Comparison of ENCODE assay signal across 1 fruit fly cellular context in the genomic region with DNA sequence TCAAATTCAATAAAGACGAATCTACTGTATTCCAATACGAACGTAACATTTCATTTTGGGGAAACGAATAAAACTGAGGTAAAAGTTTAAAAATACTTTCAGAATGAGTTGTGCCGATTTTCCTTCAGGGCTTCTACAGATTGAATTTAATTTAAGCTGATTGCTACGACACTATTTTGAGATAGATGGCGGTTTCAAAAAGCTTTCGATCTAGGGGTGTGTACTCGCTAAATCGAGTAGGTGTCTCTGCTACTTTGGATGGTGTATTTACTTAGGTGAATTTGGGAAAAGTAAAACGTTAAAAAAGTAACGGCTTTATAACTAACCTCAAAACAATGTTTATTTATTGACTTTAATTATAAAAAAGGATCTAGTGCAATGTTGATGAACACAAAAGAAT.
A peak's percentile ranks its signal among the peaks of the same experiment; 100 is the strongest.
TF ChIP-seq lines count a peak whose summit lies in the region.

No protein-coding gene starts in this region.

TF ChIP-seq in whole organism, embryonic, 481 proteins besides CTCF, POLR2A, EP300 and RAD21 (continued from another document):
- TF ChIP-seq croc (GFP tag; conservative IDR thresholded peaks at IDR 0.05; lab: Robert Waterston, UW) (no peak), Med (GFP tag; lab: Kevin White, UChicago) (no peak), CG15269 (tag; optimal IDR thresholded peaks at IDR 0.05; lab: Kevin White, UChicago) (no peak), HmgD (GFP tag; optimal IDR thresholded peaks at IDR 0.05; lab: Kevin White, UChicago) (peak; percentile 20), oc (tag; optimal IDR thresholded peaks at IDR 0.05; lab: Kevin White, UChicago) (no peak), Pdp1 (GFP tag; optimal IDR thresholded peaks at IDR 0.05; lab: Kevin White, UChicago) (no peak), zfh1 (GFP tag; IDR thresholded peaks at IDR 0.05; lab: Robert Waterston, UW) (no peak), Dp (GFP tag; optimal IDR thresholded peaks at IDR 0.05; lab: Kevin White, UChicago) (peak; percentile 53), CG10274 (GFP tag; optimal IDR thresholded peaks at IDR 0.05; lab: Kevin White, UChicago) (no peak), CG3995 (GFP tag; optimal IDR thresholded peaks at IDR 0.05; lab: Kevin White, UChicago) (no peak), CG4328 (GFP tag; optimal IDR thresholded peaks at IDR 0.05; lab: Kevin White, UChicago) (no peak), CG2199 (GFP tag; IDR thresholded peaks at IDR 0.05; lab: Robert Waterston, UW) (peak; percentile 88; the same call in 2 of the 3 replicates), sim (GFP tag; IDR thresholded peaks at IDR 0.05; lab: Robert Waterston, UW) (no peak), CG15601 (tag; optimal IDR thresholded peaks at IDR 0.05; lab: Kevin White, UChicago) (peak; percentile 12), Ravus (GFP tag; IDR thresholded peaks at IDR 0.05; lab: Robert Waterston, UW) (no peak), CG12104 (GFP tag; optimal IDR thresholded peaks at IDR 0.05; lab: Kevin White, UChicago) (no peak), Fer2 (tag; optimal IDR thresholded peaks at IDR 0.05; lab: Kevin White, UChicago) (no peak), Lhr (GFP tag; optimal IDR thresholded peaks at IDR 0.05; lab: Kevin White, UChicago) (peak; percentile 86), CG2678 (tag; optimal IDR thresholded peaks at IDR 0.05; lab: Kevin White, UChicago) (no peak), sd (tag; optimal IDR thresholded peaks at IDR 0.05; lab: Kevin White, UChicago) (no peak), CG11696 (GFP tag; IDR thresholded peaks at IDR 0.05; lab: Robert Waterston, UW) (no peak), ind (GFP tag; optimal IDR thresholded peaks at IDR 0.05; lab: Kevin White, UChicago) (no peak), NK7.1 (GFP tag; optimal IDR thresholded peaks at IDR 0.05; lab: Kevin White, UChicago) (no peak), CoRest (tag; optimal IDR thresholded peaks at IDR 0.05; lab: Kevin White, UChicago) (peak; percentile 61), ato (GFP tag; IDR thresholded peaks at IDR 0.05; lab: Robert Waterston, UW; ENCODE audit: partially characterized antibody) (no peak), CG11560 (tag; IDR thresholded peaks at IDR 0.05; lab: Robert Waterston, UW) (no peak), her (GFP tag; optimal IDR thresholded peaks at IDR 0.05; lab: Kevin White, UChicago) (peak; percentile 10), CG11723 (GFP tag; optimal IDR thresholded peaks at IDR 0.05; lab: Kevin White, UChicago) (no peak), Dek (tag; optimal IDR thresholded peaks at IDR 0.05; lab: Kevin White, UChicago) (no peak), gsb (GFP tag; IDR thresholded peaks at IDR 0.05; lab: Robert Waterston, UW) (no peak), Gug (GFP tag; IDR thresholded peaks at IDR 0.05; lab: Robert Waterston, UW) (no peak), pnt (GFP tag; optimal IDR thresholded peaks at IDR 0.05; lab: Kevin White, UChicago) (no peak)
